In genomic region chrV:20832554-20832963, ce11 we compare ENCODE assay signal across 1 worm cellular context.
TF ChIP-seq lines count a peak whose summit lies in the region.

No protein-coding gene starts in this region.

TF ChIP-seq in whole organism, L4 larva, 104 proteins besides CTCF, POLR2A, EP300 and RAD21 (continued from another document):
- TF ChIP-seq zfp-2 (tag; optimal IDR thresholded peaks at IDR 0.05; lab: Kevin White, UChicago) (no peak), vab-7 (GFP tag; IDR thresholded peaks at IDR 0.05; lab: Robert Waterston, UW) (0 out of 2 replicates have a peak, but pooled peaks have one; percentile 9), aha-1 (tag; lab: Kevin White, UChicago) (peak; percentile 64), aly-2 (tag; optimal IDR thresholded peaks at IDR 0.05; lab: Kevin White, UChicago) (no peak), D1046.2 (GFP tag; IDR thresholded peaks at IDR 0.05; lab: Robert Waterston, UW) (no peak), ceh-62 (tag; optimal IDR thresholded peaks at IDR 0.05; lab: Kevin White, UChicago) (no peak), mxl-3 (GFP tag; optimal IDR thresholded peaks at IDR 0.05; lab: Kevin White, UChicago) (no peak), F10B5.3 (tag; optimal IDR thresholded peaks at IDR 0.05; lab: Kevin White, UChicago) (no peak)
